In the genomic region with DNA sequence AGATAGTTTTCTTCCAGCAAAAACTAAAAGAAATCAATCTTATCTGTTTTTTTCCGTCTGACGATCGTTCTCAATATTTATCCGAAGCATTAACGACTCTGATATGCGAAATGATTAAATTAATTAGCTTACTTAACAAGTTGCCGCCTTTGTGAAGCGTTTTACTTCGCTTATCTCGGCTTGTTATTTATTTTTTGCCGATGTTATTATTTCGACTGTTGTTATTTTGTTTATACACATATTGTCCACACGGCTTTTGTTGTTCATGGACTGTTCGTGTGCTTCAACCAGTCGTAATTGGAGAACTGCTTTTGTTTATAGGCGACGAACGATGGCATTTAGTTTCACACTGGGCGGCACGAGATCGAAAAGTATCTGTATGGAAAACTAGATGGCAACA, we compare ENCODE assay signal across 4 fruit fly cellular contexts.
TF ChIP-seq lines count a peak whose summit lies in the region.

No protein-coding gene starts in this region.

- TF ChIP-seq CTCF in whole organism, embryonic (GFP tag; optimal IDR thresholded peaks at IDR 0.05; lab: Kevin White, UChicago), result no peak

TF ChIP-seq in whole organism, adult, 20 proteins besides CTCF, POLR2A, EP300 and RAD21:
- TF ChIP-seq pad (GFP tag; optimal IDR thresholded peaks at IDR 0.05; lab: Kevin White, UChicago) (no peak), CG7101 (tag; optimal IDR thresholded peaks at IDR 0.05; lab: Kevin White, UChicago) (peak; percentile 4), tj (GFP tag; optimal IDR thresholded peaks at IDR 0.05; lab: Kevin White, UChicago) (peak; percentile 74)
TF ChIP-seq in whole organism, adult: peak in this region for 2.

TF ChIP-seq in whole organism, embryonic, 481 proteins besides CTCF, POLR2A, EP300 and RAD21 (continues in another document):
- TF ChIP-seq CG13424 (tag; optimal IDR thresholded peaks at IDR 0.05; lab: Kevin White, UChicago) (no peak), CG4617 (GFP tag; optimal IDR thresholded peaks at IDR 0.05; lab: Kevin White, UChicago; ENCODE audit: borderline replicate concordance) (no peak), CG11560 (tag; IDR thresholded peaks at IDR 0.05; lab: Robert Waterston, UW) (no peak), CG14014 (GFP tag; IDR thresholded peaks at IDR 0.05; lab: Robert Waterston, UW) (peak; percentile 52; the same call in 1 of the 2 replicates), CG9727 (GFP tag; optimal IDR thresholded peaks at IDR 0.05; lab: Kevin White, UChicago) (peak; percentile 4), Vsx1 (GFP tag; optimal IDR thresholded peaks at IDR 0.05; lab: Kevin White, UChicago) (peak; percentile 70), gce (GFP tag; IDR thresholded peaks at IDR 0.05; lab: Robert Waterston, UW) (no peak), NC2α (GFP tag; optimal IDR thresholded peaks at IDR 0.05; lab: Kevin White, UChicago) (no peak), CG5180 (GFP tag; optimal IDR thresholded peaks at IDR 0.05; lab: Kevin White, UChicago) (no peak), CG9609 (GFP tag; optimal IDR thresholded peaks at IDR 0.05; lab: Kevin White, UChicago) (no peak), ash1 (GFP tag; optimal IDR thresholded peaks at IDR 0.05; lab: Kevin White, UChicago) (no peak), onecut (GFP tag; IDR thresholded peaks at IDR 0.05; lab: Robert Waterston, UW) (no peak), CG5953 (GFP tag; IDR thresholded peaks at IDR 0.05; lab: Robert Waterston, UW) (no peak), CG17568 (GFP tag; optimal IDR thresholded peaks at IDR 0.05; lab: Kevin White, UChicago) (peak; percentile 35), CG4282 (GFP tag; optimal IDR thresholded peaks at IDR 0.05; lab: Kevin White, UChicago) (no peak), Jarid2 (GFP tag; optimal IDR thresholded peaks at IDR 0.05; lab: Kevin White, UChicago) (no peak), nerfin-1 (tag; optimal IDR thresholded peaks at IDR 0.05; lab: Kevin White, UChicago) (no peak), hkb (optimal IDR thresholded peaks at IDR 0.05; lab: Kevin White, UChicago) (no peak), hkb (GFP tag; IDR thresholded peaks at IDR 0.05; lab: Robert Waterston, UW) (no peak), CG1233 (GFP tag; optimal IDR thresholded peaks at IDR 0.05; lab: Kevin White, UChicago) (no peak), CG2199 (GFP tag; IDR thresholded peaks at IDR 0.05; lab: Robert Waterston, UW) (0 out of 3 replicates have a peak, but pooled peaks have one; percentile 49), schlank (tag; optimal IDR thresholded peaks at IDR 0.05; lab: Kevin White, UChicago) (peak; percentile 2), CG3163 (GFP tag; optimal IDR thresholded peaks at IDR 0.05; lab: Kevin White, UChicago) (no peak), CG6272 (GFP tag; IDR thresholded peaks at IDR 0.05; lab: Robert Waterston, UW) (no peak), CG15696 (tag; optimal IDR thresholded peaks at IDR 0.05; lab: Kevin White, UChicago) (peak; percentile 5), emc (GFP tag; optimal IDR thresholded peaks at IDR 0.05; lab: Kevin White, UChicago) (no peak), CG12942 (GFP tag; optimal IDR thresholded peaks at IDR 0.05; lab: Kevin White, UChicago) (no peak), PHDP (tag; optimal IDR thresholded peaks at IDR 0.05; lab: Kevin White, UChicago) (peak; percentile 53)

TF ChIP-seq in whole organism, prepupa, 60 proteins besides CTCF, POLR2A, EP300 and RAD21 (continues in another document):
- TF ChIP-seq net (GFP tag; optimal IDR thresholded peaks at IDR 0.05; lab: Kevin White, UChicago) (no peak), dac (GFP tag; optimal IDR thresholded peaks at IDR 0.05; lab: Kevin White, UChicago) (no peak), CG6276 (GFP tag; optimal IDR thresholded peaks at IDR 0.05; lab: Kevin White, UChicago) (no peak), CG1621 (tag; optimal IDR thresholded peaks at IDR 0.05; lab: Kevin White, UChicago) (no peak), Hr38 (GFP tag; optimal IDR thresholded peaks at IDR 0.05; lab: Kevin White, UChicago) (no peak), esn (GFP tag; optimal IDR thresholded peaks at IDR 0.05; lab: Kevin White, UChicago) (peak; percentile 24), ss (GFP tag; optimal IDR thresholded peaks at IDR 0.05; lab: Kevin White, UChicago) (peak in 1 of 2 experiments; percentile 0), pdm3 (GFP tag; optimal IDR thresholded peaks at IDR 0.05; lab: Kevin White, UChicago) (no peak), fd85E (GFP tag; optimal IDR thresholded peaks at IDR 0.05; lab: Kevin White, UChicago) (no peak), Sox15 (GFP tag; optimal IDR thresholded peaks at IDR 0.05; lab: Kevin White, UChicago) (no peak), OdsH (GFP tag; optimal IDR thresholded peaks at IDR 0.05; lab: Kevin White, UChicago) (no peak), vri (GFP tag; optimal IDR thresholded peaks at IDR 0.05; lab: Kevin White, UChicago) (peak; percentile 53), acj6 (GFP tag; optimal IDR thresholded peaks at IDR 0.05; lab: Kevin White, UChicago) (no peak), CG8319 (GFP tag; optimal IDR thresholded peaks at IDR 0.05; lab: Kevin White, UChicago) (no peak), CG8119 (GFP tag; IDR thresholded peaks at IDR 0.05; lab: Robert Waterston, UW) (no peak), CG32006 (GFP tag; optimal IDR thresholded peaks at IDR 0.05; lab: Kevin White, UChicago) (no peak), CG6808 (GFP tag; optimal IDR thresholded peaks at IDR 0.05; lab: Kevin White, UChicago) (peak; percentile 27), Smox (GFP tag; optimal IDR thresholded peaks at IDR 0.05; lab: Kevin White, UChicago) (no peak), CG34406 (GFP tag; optimal IDR thresholded peaks at IDR 0.05; lab: Kevin White, UChicago) (peak; percentile 1), CG6163 (GFP tag; IDR thresholded peaks at IDR 0.05; lab: Robert Waterston, UW) (no peak), topi (GFP tag; optimal IDR thresholded peaks at IDR 0.05; lab: Kevin White, UChicago) (peak; percentile 15), Eip75B (GFP tag; optimal IDR thresholded peaks at IDR 0.05; lab: Kevin White, UChicago) (no peak), CG15336 (GFP tag; IDR thresholded peaks at IDR 0.05; lab: Robert Waterston, UW) (no peak), dsx (GFP tag; optimal IDR thresholded peaks at IDR 0.05; lab: Kevin White, UChicago; ENCODE audit: poor library complexity, severe bottlenecking) (no peak), CG6854 (GFP tag; optimal IDR thresholded peaks at IDR 0.05; lab: Kevin White, UChicago) (peak; percentile 55), Sox102F (GFP tag; optimal IDR thresholded peaks at IDR 0.05; lab: Kevin White, UChicago) (peak; percentile 55), Gug (GFP tag; IDR thresholded peaks at IDR 0.05; lab: Robert Waterston, UW) (no peak), CG6792 (GFP tag; optimal IDR thresholded peaks at IDR 0.05; lab: Kevin White, UChicago) (no peak), lz (GFP tag; optimal IDR thresholded peaks at IDR 0.05; lab: Kevin White, UChicago) (no peak), salr (GFP tag; optimal IDR thresholded peaks at IDR 0.05; lab: Kevin White, UChicago) (no peak), achi (GFP tag; optimal IDR thresholded peaks at IDR 0.05; lab: Kevin White, UChicago) (no peak)

TF ChIP-seq in whole organism, wandering third instar larva, 38 proteins besides CTCF, POLR2A, EP300 and RAD21:
- TF ChIP-seq CG32264 (GFP tag; optimal IDR thresholded peaks at IDR 0.05; lab: Kevin White, UChicago), result no peak
- TF ChIP-seq HLH106 (tag; optimal IDR thresholded peaks at IDR 0.05; lab: Kevin White, UChicago), result no peak
- TF ChIP-seq sage (GFP tag; optimal IDR thresholded peaks at IDR 0.05; lab: Kevin White, UChicago), result peak; percentile 30
- TF ChIP-seq Sp1 (GFP tag; optimal IDR thresholded peaks at IDR 0.05; lab: Kevin White, UChicago), result no peak
- TF ChIP-seq dmrt93B (GFP tag; optimal IDR thresholded peaks at IDR 0.05; lab: Kevin White, UChicago), result no peak
- TF ChIP-seq tai (GFP tag; optimal IDR thresholded peaks at IDR 0.05; lab: Kevin White, UChicago), result peak; percentile 62
- peak; percentile 24 for TF ChIP-seq h (GFP tag; optimal IDR thresholded peaks at IDR 0.05; lab: Kevin White, UChicago)
- peak; percentile 1 for TF ChIP-seq rgr (GFP tag; optimal IDR thresholded peaks at IDR 0.05; lab: Kevin White, UChicago)
- TF ChIP-seq psq (GFP tag; optimal IDR thresholded peaks at IDR 0.05; lab: Kevin White, UChicago), result no peak
- TF ChIP-seq br (GFP tag; optimal IDR thresholded peaks at IDR 0.05; lab: Kevin White, UChicago), result peak; percentile 30
- no peak for TF ChIP-seq Dif (GFP tag; optimal IDR thresholded peaks at IDR 0.05; lab: Kevin White, UChicago; ENCODE audit: partially characterized antibody)
- no peak for TF ChIP-seq brk (GFP tag; optimal IDR thresholded peaks at IDR 0.05; lab: Kevin White, UChicago)
- TF ChIP-seq dsf (GFP tag; optimal IDR thresholded peaks at IDR 0.05; lab: Kevin White, UChicago; ENCODE audit: borderline replicate concordance), result no peak
- TF ChIP-seq OdsH (GFP tag; optimal IDR thresholded peaks at IDR 0.05; lab: Kevin White, UChicago), result peak; percentile 25
- TF ChIP-seq GATAd (GFP tag; optimal IDR thresholded peaks at IDR 0.05; lab: Kevin White, UChicago), result no peak
- no peak for TF ChIP-seq sv (GFP tag; optimal IDR thresholded peaks at IDR 0.05; lab: Kevin White, UChicago)
- no peak for TF ChIP-seq usp (GFP tag; optimal IDR thresholded peaks at IDR 0.05; lab: Kevin White, UChicago)
- TF ChIP-seq Hr83 (GFP tag; optimal IDR thresholded peaks at IDR 0.05; lab: Kevin White, UChicago; ENCODE audit: poor library complexity, severe bottlenecking), result peak; percentile 42
- no peak for TF ChIP-seq Rel (GFP tag; optimal IDR thresholded peaks at IDR 0.05; lab: Kevin White, UChicago)
- TF ChIP-seq Rel (tag; optimal IDR thresholded peaks at IDR 0.05; lab: Kevin White, UChicago), result no peak
- TF ChIP-seq Vsx2 (GFP tag; optimal IDR thresholded peaks at IDR 0.05; lab: Kevin White, UChicago; ENCODE audit: partially characterized antibody), result peak; percentile 64
- no peak for TF ChIP-seq Abd-B (GFP tag; optimal IDR thresholded peaks at IDR 0.05; lab: Kevin White, UChicago)
